Worm (Caenorhabditis elegans): ENCODE data around the gene nhr-226.

ce11 chrV:2292240-2292639 is 2.4 kb upstream of the nhr-226 start, which contains the start of gene nhr-115:
- no peak for TF ChIP-seq elt-2 (tag; optimal IDR thresholded peaks at IDR 0.05)
- TF ChIP-seq ref-2 (tag; optimal IDR thresholded peaks at IDR 0.05) = no peak
- no peak for TF ChIP-seq ets-4 (tag; optimal IDR thresholded peaks at IDR 0.05)
- no peak for TF ChIP-seq ceh-19 (GFP tag; optimal IDR thresholded peaks at IDR 0.05)
- TF ChIP-seq pag-3 (tag; optimal IDR thresholded peaks at IDR 0.05; ENCODE audit: borderline replicate concordance) = no peak
